Fruit fly (Drosophila melanogaster) whole organism, embryonic: ENCODE results near the gene qtc.

Experiments used
- ATbp ChIP-seq: fragments of 200-800 bp; sonication (Bioruptor generic); optimal IDR thresholded peaks from 2 replicates; lab custom pipeline; 2017; ENCODE audit warnings: missing biosample characterization, mild to moderate bottlenecking, missing genetic modification characterization, missing genetic modification reagents
- Atf3 ChIP-seq: fragments of 200-800 bp; sonication (Bioruptor generic); optimal IDR thresholded peaks from 3 replicates; lab custom pipeline; 2016; ENCODE audit warnings: missing biosample characterization, missing genetic modification characterization
- Atf6 ChIP-seq: fragments of 200-800 bp; sonication (Bioruptor generic); IDR thresholded peaks from 2 replicates; pipeline ENCODE4 v1.3.6; 2022; ENCODE audit warnings: missing biosample characterization, missing genetic modification characterization
- C15 ChIP-seq: fragments of 200-800 bp; sonication (Bioruptor generic); IDR thresholded peaks from 3 replicates; pipeline ENCODE4 v1.3.6; 2022; ENCODE audit warnings: missing biosample characterization, missing genetic modification characterization
- CG10147 ChIP-seq: fragments of 200-800 bp; sonication (Bioruptor generic); optimal IDR thresholded peaks from 2 replicates; lab custom pipeline; 2019; ENCODE audit warnings: missing biosample characterization, mild to moderate bottlenecking, missing genetic modification characterization, moderate library complexity
- CG10274 ChIP-seq: fragments of 200-800 bp; sonication (Bioruptor generic); optimal IDR thresholded peaks from 3 replicates; lab custom pipeline; 2017; ENCODE audit warnings: missing biosample characterization, mild to moderate bottlenecking, missing genetic modification characterization
- CG11456 ChIP-seq: fragments of 200-800 bp; sonication (Bioruptor generic); IDR thresholded peaks from 3 replicates; pipeline ENCODE4 v1.3.6; 2022; ENCODE audit warnings: missing biosample characterization, missing genetic modification characterization
- CG11504 ChIP-seq: fragments of 200-800 bp; sonication (Bioruptor generic); optimal IDR thresholded peaks from 3 replicates; lab custom pipeline; 2019; ENCODE audit warnings: missing biosample characterization, mild to moderate bottlenecking, missing genetic modification characterization, moderate library complexity
- CG11695 ChIP-seq: fragments of 200-800 bp; sonication (Bioruptor generic); IDR thresholded peaks from 3 replicates; pipeline ENCODE4 v1.3.6; 2022; ENCODE audit warnings: missing biosample characterization, missing genetic modification characterization
- CG12299 ChIP-seq: fragments of 200-800 bp; sonication (Bioruptor generic); optimal IDR thresholded peaks from 2 replicates; lab custom pipeline; 2018; ENCODE audit warnings: missing biosample characterization, mild to moderate bottlenecking, missing genetic modification characterization
- CG12391 ChIP-seq: fragments of 200-800 bp; sonication (Bioruptor generic); optimal IDR thresholded peaks from 3 replicates; lab custom pipeline; 2018; ENCODE audit warnings: missing biosample characterization, mild to moderate bottlenecking, missing genetic modification characterization, moderate library complexity
- CG12744 ChIP-seq: fragments of 200-800 bp; sonication (Bioruptor generic); optimal IDR thresholded peaks from 2 replicates; lab custom pipeline; 2016; ENCODE audit warnings: missing biosample characterization, missing genetic modification characterization
- CG14667 ChIP-seq: fragments of 200-800 bp; sonication (Bioruptor generic); IDR thresholded peaks from 2 replicates; pipeline ENCODE4 v1.3.6; 2022; ENCODE audit warnings: missing biosample characterization, missing genetic modification characterization
- CG14965 ChIP-seq: fragments of 200-800 bp; sonication (Bioruptor generic); optimal IDR thresholded peaks from 2 replicates; lab custom pipeline; 2016; ENCODE audit warnings: missing biosample characterization, missing genetic modification characterization, borderline replicate concordance
- CG1603 ChIP-seq: fragments of 200-800 bp; sonication (Bioruptor generic); optimal IDR thresholded peaks from 2 replicates; lab custom pipeline; 2019; ENCODE audit warnings: missing biosample characterization, mild to moderate bottlenecking, missing genetic modification characterization, moderate library complexity
- CG17359 ChIP-seq: fragments of 200-800 bp; sonication (Bioruptor generic); optimal IDR thresholded peaks from 3 replicates; lab custom pipeline; 2018; ENCODE audit warnings: missing biosample characterization, mild to moderate bottlenecking, missing genetic modification characterization, moderate library complexity
- CG2202 ChIP-seq: fragments of 200-800 bp; sonication (Bioruptor generic); optimal IDR thresholded peaks from 2 replicates; lab custom pipeline; 2018; ENCODE audit warnings: missing biosample characterization, mild to moderate bottlenecking, missing genetic modification characterization
- CG2712 ChIP-seq: fragments of 200-800 bp; optimal IDR thresholded peaks from 3 replicates; lab custom pipeline; 2019; ENCODE audit warnings: missing biosample characterization, mild to moderate bottlenecking, missing genetic modification characterization, moderate library complexity
- CG31441 ChIP-seq: fragments of 200-800 bp; sonication (Bioruptor generic); IDR thresholded peaks from 2 replicates; pipeline ENCODE4 v1.3.6; 2022; ENCODE audit warnings: missing biosample characterization, missing genetic modification characterization
- CG3163 ChIP-seq: fragments of 200-800 bp; sonication (Bioruptor generic); optimal IDR thresholded peaks from 3 replicates; lab custom pipeline; 2016; ENCODE audit warnings: missing biosample characterization, missing genetic modification characterization
- CG32767 ChIP-seq: fragments of 200-800 bp; sonication (Bioruptor generic); IDR thresholded peaks from 2 replicates; pipeline ENCODE4 v1.3.6; 2022; ENCODE audit warnings: missing biosample characterization, missing genetic modification characterization
- CG33557 ChIP-seq: fragments of 200-800 bp; sonication (Bioruptor generic); optimal IDR thresholded peaks from 2 replicates; lab custom pipeline; 2019; ENCODE audit warnings: missing biosample characterization, mild to moderate bottlenecking, missing genetic modification characterization, moderate library complexity
- CG4282 ChIP-seq: fragments of 200-800 bp; sonication (Bioruptor generic); optimal IDR thresholded peaks from 2 replicates; lab custom pipeline; 2016; ENCODE audit warnings: missing biosample characterization, missing genetic modification characterization
- CG6654 ChIP-seq: fragments of 200-800 bp; sonication (Bioruptor generic); optimal IDR thresholded peaks from 2 replicates; lab custom pipeline; 2017; ENCODE audit warnings: missing biosample characterization, mild to moderate bottlenecking, missing genetic modification characterization
- CG6765 ChIP-seq: fragments of 200-800 bp; sonication (Bioruptor generic); optimal IDR thresholded peaks from 3 replicates; lab custom pipeline; 2017; ENCODE audit warnings: missing biosample characterization, mild to moderate bottlenecking, missing genetic modification characterization
- CG6791 ChIP-seq: fragments of 200-800 bp; sonication (Bioruptor generic); IDR thresholded peaks from 3 replicates; pipeline ENCODE4 v1.3.6; 2022; ENCODE audit warnings: missing biosample characterization, missing genetic modification characterization; ENCODE audit not compliant: partially characterized antibody
- CG7839 ChIP-seq: fragments of 200-800 bp; sonication (Bioruptor generic); optimal IDR thresholded peaks from 3 replicates; lab custom pipeline; 2018; ENCODE audit warnings: missing biosample characterization, mild to moderate bottlenecking, missing genetic modification characterization, moderate library complexity
- E2f2 ChIP-seq: fragments of 200-800 bp; sonication (Bioruptor generic); IDR thresholded peaks from 2 replicates; pipeline ENCODE4 v1.3.6; 2022; ENCODE audit warnings: missing biosample characterization, missing genetic modification characterization
- Fer2 ChIP-seq: fragments of 200-800 bp; sonication (Bioruptor generic); optimal IDR thresholded peaks from 2 replicates; lab custom pipeline; 2018; ENCODE audit warnings: missing biosample characterization, mild to moderate bottlenecking, missing genetic modification characterization, moderate library complexity
- Hey ChIP-seq: fragments of 200-800 bp; sonication (Bioruptor generic); optimal IDR thresholded peaks from 3 replicates; lab custom pipeline; 2018; ENCODE audit warnings: missing biosample characterization, mild to moderate bottlenecking, missing genetic modification characterization
- Rx ChIP-seq: fragments of 200-800 bp; sonication (Bioruptor generic); IDR thresholded peaks from 2 replicates; pipeline ENCODE4 v1.3.6; 2022; ENCODE audit warnings: missing biosample characterization, missing genetic modification characterization
- Spps ChIP-seq: fragments of 200-800 bp; sonication (Bioruptor generic); optimal IDR thresholded peaks from 2 replicates; lab custom pipeline; 2018; ENCODE audit warnings: missing biosample characterization, mild to moderate bottlenecking, missing genetic modification characterization
- Taf1 ChIP-seq: fragments of 200-800 bp; sonication (Bioruptor generic); IDR thresholded peaks from 2 replicates; pipeline ENCODE4 v1.3.6; 2022; ENCODE audit warnings: missing biosample characterization, missing genetic modification characterization
- ac ChIP-seq: fragments of 200-800 bp; sonication (Bioruptor generic); optimal IDR thresholded peaks from 3 replicates; lab custom pipeline; 2017; ENCODE audit warnings: missing biosample characterization, mild to moderate bottlenecking, missing genetic modification characterization
- bigmax ChIP-seq: fragments of 200-800 bp; sonication (Bioruptor generic); optimal IDR thresholded peaks from 2 replicates; lab custom pipeline; 2018; ENCODE audit warnings: missing biosample characterization, mild to moderate bottlenecking, missing genetic modification characterization
- dmrt11E ChIP-seq: fragments of 200-800 bp; sonication (Bioruptor generic); optimal IDR thresholded peaks from 3 replicates; lab custom pipeline; 2018; ENCODE audit warnings: missing biosample characterization, mild to moderate bottlenecking, missing genetic modification characterization, moderate library complexity
- fu2 ChIP-seq: fragments of 200-800 bp; sonication (Bioruptor generic); optimal IDR thresholded peaks from 2 replicates; lab custom pipeline; 2016; ENCODE audit warnings: missing biosample characterization, missing genetic modification characterization
- gcm ChIP-seq: fragments of 200-800 bp; sonication (Bioruptor generic); optimal IDR thresholded peaks from 2 replicates; lab custom pipeline; 2019; ENCODE audit warnings: missing biosample characterization, mild to moderate bottlenecking, missing genetic modification characterization, moderate library complexity
- kay ChIP-seq: fragments of 200-800 bp; sonication (Bioruptor generic); optimal IDR thresholded peaks from 2 replicates; lab custom pipeline; 2016; ENCODE audit warnings: missing biosample characterization, missing genetic modification characterization
- lbe ChIP-seq: fragments of 200-800 bp; sonication (Bioruptor generic); optimal IDR thresholded peaks from 2 replicates; lab custom pipeline; 2016; ENCODE audit warnings: missing biosample characterization, mild to moderate bottlenecking, missing genetic modification characterization
- nau ChIP-seq: fragments of 200-800 bp; sonication (Bioruptor generic); optimal IDR thresholded peaks from 3 replicates; lab custom pipeline; 2017; ENCODE audit warnings: missing biosample characterization, mild to moderate bottlenecking, missing genetic modification characterization, missing genetic modification reagents
- nmo ChIP-seq: fragments of 200-800 bp; sonication (Bioruptor generic); optimal IDR thresholded peaks from 2 replicates; lab custom pipeline; 2018; ENCODE audit warnings: missing biosample characterization, mild to moderate bottlenecking, missing genetic modification characterization, moderate library complexity
- p53 ChIP-seq: fragments of 200-800 bp; sonication (Bioruptor generic); optimal IDR thresholded peaks from 2 replicates; lab custom pipeline; 2016; ENCODE audit warnings: missing biosample characterization, missing genetic modification characterization
- phol ChIP-seq: fragments of 200-800 bp; sonication (Bioruptor generic); optimal IDR thresholded peaks from 3 replicates; lab custom pipeline; 2018; ENCODE audit warnings: missing biosample characterization, mild to moderate bottlenecking, missing genetic modification characterization, moderate library complexity
- pros ChIP-seq: fragments of 200-800 bp; sonication (Bioruptor generic); optimal IDR thresholded peaks from 3 replicates; lab custom pipeline; 2019; ENCODE audit warnings: missing biosample characterization, mild to moderate bottlenecking, missing genetic modification characterization, moderate library complexity
- seq ChIP-seq: fragments of 200-800 bp; sonication (Bioruptor generic); IDR thresholded peaks from 2 replicates; pipeline ENCODE4 v1.3.6; 2022; ENCODE audit warnings: missing biosample characterization, missing genetic modification characterization
- tll ChIP-seq, 2 experiments: fragments of 200-800 bp in 1 of 2; fragments of >200 bp in 1 of 2; sonication (Bioruptor generic) in 1 of 2; optimal IDR thresholded peaks; 2 replicates each; lab custom pipeline; 2017 to 2019; ENCODE audit warnings: missing biosample characterization in 2 of 2, missing genetic modification characterization in 2 of 2, mild to moderate bottlenecking in 1 of 2, moderate library complexity in 1 of 2
- ttk ChIP-seq: fragments of 200-800 bp; sonication (Bioruptor generic); IDR thresholded peaks from 2 replicates; pipeline ENCODE4 v2.1.2; 2022; ENCODE audit warnings: missing biosample characterization, missing genetic modification characterization
- unpg ChIP-seq: fragments of 200-800 bp; sonication (Bioruptor generic); optimal IDR thresholded peaks from 3 replicates; lab custom pipeline; 2018; ENCODE audit warnings: missing biosample characterization, mild to moderate bottlenecking, missing genetic modification characterization, moderate library complexity

The qtc gene

dm6 chr2L:5086905-5087522 lies 26.4 kb downstream of the qtc start (continued):
- TF ChIP-seq CG4282 (GFP tag; lab: Kevin White, UChicago) (no peak), CG10147 (GFP tag; lab: Kevin White, UChicago) (peak; percentile 77), seq (GFP tag; lab: Robert Waterston, UW) (peak; percentile 77), bigmax (GFP tag; lab: Kevin White, UChicago) (no peak), Spps (peak; percentile 2), CG6654 (GFP tag; lab: Kevin White, UChicago) (peak; percentile 35), gcm (GFP tag; lab: Kevin White, UChicago) (peak; percentile 83), CG6765 (peak; percentile 74), CG6791 (GFP tag; lab: Robert Waterston, UW) (no peak), p53 (no peak), C15 (GFP tag; lab: Robert Waterston, UW) (no peak), CG2712 (tag; lab: Kevin White, UChicago) (peak; percentile 83), Fer2 (tag; lab: Kevin White, UChicago) (peak; percentile 39), Rx (GFP tag; lab: Robert Waterston, UW) (peak; percentile 62), CG1603 (peak; percentile 70), E2f2 (GFP tag; lab: Robert Waterston, UW) (peak; percentile 50), CG3163 (GFP tag; lab: Kevin White, UChicago) (peak; percentile 11), CG14667 (GFP tag; lab: Robert Waterston, UW) (peak; percentile 40; the same call in 1 of the 2 replicates), CG33557 (GFP tag; lab: Kevin White, UChicago) (peak; percentile 49), ttk (GFP tag; lab: Robert Waterston, UW) (peak; percentile 54; the same call in 1 of the 2 replicates), CG12391 (tag; lab: Kevin White, UChicago) (peak; percentile 82), Atf3 (GFP tag; lab: Kevin White, UChicago) (peak; percentile 21), nmo (GFP tag; lab: Kevin White, UChicago) (peak; percentile 85), CG11695 (GFP tag; lab: Robert Waterston, UW) (peak; percentile 84), CG14965 (GFP tag; lab: Kevin White, UChicago) (peak; percentile 14), Atf6 (GFP tag; lab: Robert Waterston, UW) (peak; percentile 76; the same call in 1 of the 2 replicates), nau (GFP tag; lab: Kevin White, UChicago) (peak; percentile 86), fu2 (peak; percentile 26), ATbp (GFP tag; lab: Kevin White, UChicago) (peak; percentile 86), lbe (GFP tag; lab: Kevin White, UChicago) (peak; percentile 50), CG10274 (GFP tag; lab: Kevin White, UChicago) (peak; percentile 96), CG7839 (tag; lab: Kevin White, UChicago) (peak; percentile 89), ac (GFP tag; lab: Kevin White, UChicago) (peak; percentile 43), phol (tag; lab: Kevin White, UChicago) (peak; percentile 82), CG2202 (tag; lab: Kevin White, UChicago) (peak; percentile 18), dmrt11E (peak; percentile 62), CG11456 (GFP tag; lab: Robert Waterston, UW) (0 out of 3 replicates have a peak, but pooled peaks have one; percentile 7), Hey (tag; lab: Kevin White, UChicago) (no peak), CG32767 (peak; percentile 62), unpg (GFP tag; lab: Kevin White, UChicago) (peak; percentile 86), kay (peak; percentile 58), CG31441 (peak; percentile 92), pros (GFP tag; lab: Kevin White, UChicago) (no peak), Taf1 (no peak), CG12299 (tag; lab: Kevin White, UChicago) (peak; percentile 70), CG17359 (tag; lab: Kevin White, UChicago) (peak; percentile 87), CG12744 (peak; percentile 53), tll (GFP tag; optimal IDR thresholded peaks at IDR 0.05; lab: Kevin White, UChicago) (no peak), CG11504 (tag; lab: Kevin White, UChicago) (peak; percentile 90)
